Worm (Caenorhabditis elegans): ENCODE results near the gene sdc-2.

- TF ChIP-seq tbx-7 (tag; optimal IDR thresholded peaks at IDR 0.05) (no peak), hlh-15 (tag; optimal IDR thresholded peaks at IDR 0.05) (no peak), unc-55 (GFP tag; optimal IDR thresholded peaks at IDR 0.05) (peak; percentile 29), ttx-3 (tag; optimal IDR thresholded peaks at IDR 0.05) (no peak)
Observed at ce11 chrX:11560076-11560475, 37.6 kb downstream of the sdc-2 start.

All from whole organism, late embryonic.